Fruit fly (Drosophila melanogaster) whole organism, wandering third instar larva: ENCODE measurements around the gene Dbx.

Source experiments
- Abd-B ChIP-seq: fragments of >200 bp; optimal IDR thresholded peaks from 2 replicates; lab custom pipeline; 2017; ENCODE audit warnings: missing biosample characterization, missing genetic modification characterization
- CG32264 ChIP-seq: fragments of 200-800 bp; sonication (Bioruptor generic); optimal IDR thresholded peaks from 2 replicates; lab custom pipeline; 2016; ENCODE audit warnings: missing biosample characterization, missing genetic modification characterization
- HLH106 ChIP-seq: fragments of 200-800 bp; optimal IDR thresholded peaks from 3 replicates; lab custom pipeline; 2019; ENCODE audit warnings: missing biosample characterization, mild to moderate bottlenecking, missing genetic modification characterization, moderate library complexity
- br ChIP-seq: fragments of 200-800 bp; sonication (Bioruptor generic); optimal IDR thresholded peaks from 2 replicates; lab custom pipeline; 2016; ENCODE audit warnings: missing biosample characterization, missing genetic modification characterization
- brk ChIP-seq: fragments of 200-800 bp; sonication (Bioruptor generic); optimal IDR thresholded peaks from 2 replicates; lab custom pipeline; 2016; ENCODE audit warnings: missing biosample characterization, mild to moderate bottlenecking, missing genetic modification characterization
- h ChIP-seq: fragments of 200-800 bp; sonication (Bioruptor generic); optimal IDR thresholded peaks from 3 replicates; lab custom pipeline; 2016; ENCODE audit warnings: missing biosample characterization, mild to moderate bottlenecking, missing genetic modification characterization
- rgr ChIP-seq: fragments of 200-800 bp; sonication (Bioruptor generic); optimal IDR thresholded peaks from 3 replicates; lab custom pipeline; 2016; ENCODE audit warnings: missing biosample characterization, mild to moderate bottlenecking, missing genetic modification characterization
- sage ChIP-seq: fragments of 200-800 bp; sonication (Bioruptor generic); optimal IDR thresholded peaks from 2 replicates; lab custom pipeline; 2016; ENCODE audit warnings: missing biosample characterization, mild to moderate bottlenecking, missing genetic modification characterization
- tai ChIP-seq: sonication (Bioruptor generic); optimal IDR thresholded peaks from 2 replicates; lab custom pipeline; 2016; ENCODE audit warnings: missing biosample characterization, missing genetic modification characterization
- woc ChIP-seq: sonication (Bioruptor generic); optimal IDR thresholded peaks from 2 replicates; lab custom pipeline; 2016; ENCODE audit warnings: missing biosample characterization, mild to moderate bottlenecking, missing genetic modification characterization

- TF ChIP-seq rgr (GFP tag; lab: Kevin White, UChicago) (peak; percentile 87), brk (GFP tag; lab: Kevin White, UChicago) (no peak), tai (GFP tag; lab: Kevin White, UChicago) (no peak), woc (no peak), h (GFP tag; lab: Kevin White, UChicago) (no peak), sage (GFP tag; lab: Kevin White, UChicago) (no peak), br (GFP tag; lab: Kevin White, UChicago) (peak; percentile 83), CG32264 (GFP tag; lab: Kevin White, UChicago) (no peak), HLH106 (peak; percentile 76), Abd-B (no peak)
Observed at dm6 chr3L:1962964-1963363, 41.9 kb downstream of the Dbx start, which contains the start of gene SCOT.
